Fruit fly (Drosophila melanogaster) S2 (cell line): ENCODE data around the gene zfh2.

Source experiments
- CG8478 ChIP-seq: fragments of >200 bp; optimal IDR thresholded peaks from 2 replicates; lab custom pipeline; 2018
- CTCF ChIP-seq, 2 experiments: fragments of >200 bp; optimal IDR thresholded peaks; 2 replicates each; lab custom pipeline; 2018

- TF ChIP-seq CG8478 (lab: Kevin White, UChicago) (no peak), CTCF (optimal IDR thresholded peaks at IDR 0.05; lab: Kevin White, UChicago) (no peak)
Observed at dm6 chr4:508405-508955, 6.9 kb downstream of the zfh2 start.
